Worm (Caenorhabditis elegans): ENCODE measurements around the gene nhr-40.

DNA sequence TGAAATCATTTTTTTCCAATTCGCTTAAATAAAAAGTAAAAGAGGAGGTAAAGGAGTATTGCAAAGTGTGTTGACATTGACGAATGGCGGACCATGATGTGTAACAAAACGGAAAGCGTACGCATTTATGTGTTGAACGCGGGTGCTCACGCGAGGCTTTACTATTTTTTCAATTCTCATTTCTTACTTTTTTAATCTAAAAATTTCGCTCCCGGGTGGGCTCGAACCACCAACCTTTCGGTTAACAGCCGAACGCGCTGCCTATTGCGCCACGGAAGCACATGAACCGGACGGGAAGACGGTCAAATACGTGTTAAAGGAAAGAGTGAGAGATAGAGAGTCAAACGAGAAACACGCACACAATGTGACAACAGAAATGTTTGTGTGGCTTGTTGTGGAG, 44.5 kb upstream of the nhr-40 start:
- TF ChIP-seq T22C8.4 (GFP tag; IDR thresholded peaks at IDR 0.05), result peak; percentile 87
- TF ChIP-seq flt-1 (GFP tag; IDR thresholded peaks at IDR 0.05), result peak; percentile 95
- TF ChIP-seq med-1 (GFP tag; optimal IDR thresholded peaks at IDR 0.05; ENCODE audit: insufficient read depth), result peak; percentile 72
- peak; percentile 77 for TF ChIP-seq klf-2 (GFP tag; conservative IDR thresholded peaks at IDR 0.05)
- peak; percentile 91 for TF ChIP-seq tab-1 (GFP tag; IDR thresholded peaks at IDR 0.05)
- TF ChIP-seq ref-1 (GFP tag; conservative IDR thresholded peaks at IDR 0.05), result peak; percentile 84
- TF ChIP-seq cog-1 (tag; optimal IDR thresholded peaks at IDR 0.05), result peak; percentile 91
- peak; percentile 90 for TF ChIP-seq ztf-29 (GFP tag; IDR thresholded peaks at IDR 0.05)
- TF ChIP-seq ztf-23 (GFP tag; IDR thresholded peaks at IDR 0.05), result peak; percentile 91

Data from whole organism, midembryonic.